Fruit fly (Drosophila melanogaster): ENCODE results near the gene CCDC151.
A peak's percentile ranks its signal among the peaks of the same experiment; 100 is the strongest.

CCDC151 gene

dm6 chr3L:11852924-11853323, 28.3 kb upstream of the CCDC151 start:
- TF ChIP-seq jim (GFP tag; optimal IDR thresholded peaks at IDR 0.05) (no peak), CG9705 (GFP tag; optimal IDR thresholded peaks at IDR 0.05) (no peak), HLH106 (tag; optimal IDR thresholded peaks at IDR 0.05) (no peak), pan (optimal IDR thresholded peaks at IDR 0.05) (no peak), Vsx2 (GFP tag; optimal IDR thresholded peaks at IDR 0.05; ENCODE audit: partially characterized antibody) (no peak), N (GFP tag; optimal IDR thresholded peaks at IDR 0.05) (no peak), Dfd (GFP tag; optimal IDR thresholded peaks at IDR 0.05) (no peak), h (GFP tag; optimal IDR thresholded peaks at IDR 0.05) (no peak), woc (GFP tag; optimal IDR thresholded peaks at IDR 0.05) (no peak), dl (GFP tag; optimal IDR thresholded peaks at IDR 0.05; ENCODE audit: insufficient read depth in 1 of 2, partially characterized antibody in 2 of 2) (no peak), Hr83 (GFP tag; optimal IDR thresholded peaks at IDR 0.05; ENCODE audit: poor library complexity, severe bottlenecking) (no peak), tai (GFP tag; optimal IDR thresholded peaks at IDR 0.05) (no peak), Rel (GFP tag; optimal IDR thresholded peaks at IDR 0.05) (no peak), Rel (tag; optimal IDR thresholded peaks at IDR 0.05) (no peak)

DNA sequence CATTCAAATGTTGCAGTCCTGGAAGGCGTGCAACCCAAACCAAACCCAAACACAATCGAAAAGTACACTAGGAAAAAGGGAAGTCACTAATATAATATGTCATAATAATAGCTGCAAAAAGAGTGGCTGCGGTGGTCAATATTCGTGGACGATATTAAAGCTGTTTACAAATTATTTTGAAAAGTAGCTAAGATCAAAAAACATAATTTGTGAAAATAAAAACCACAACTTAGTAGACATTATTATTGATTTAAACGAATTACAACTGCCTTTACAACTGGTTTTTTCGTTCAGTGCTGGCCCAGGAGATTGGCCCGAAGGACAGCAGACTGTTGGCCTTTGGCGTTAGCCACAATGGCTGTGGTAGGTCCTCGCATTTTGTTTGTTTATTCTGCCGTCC, 22.4 kb upstream of the CCDC151 start:
- TF ChIP-seq brk (GFP tag; optimal IDR thresholded peaks at IDR 0.05), result no peak
- TF ChIP-seq Hr83 (GFP tag; optimal IDR thresholded peaks at IDR 0.05; ENCODE audit: poor library complexity, severe bottlenecking), result no peak
- TF ChIP-seq CG32264 (GFP tag; optimal IDR thresholded peaks at IDR 0.05), result no peak
- no peak for TF ChIP-seq Rel (GFP tag; optimal IDR thresholded peaks at IDR 0.05)
- no peak for TF ChIP-seq Rel (tag; optimal IDR thresholded peaks at IDR 0.05)
- TF ChIP-seq N (GFP tag; optimal IDR thresholded peaks at IDR 0.05), result no peak
- no peak for TF ChIP-seq CrebA (GFP tag; optimal IDR thresholded peaks at IDR 0.05; ENCODE audit: borderline replicate concordance)
- TF ChIP-seq pan (optimal IDR thresholded peaks at IDR 0.05), result no peak
- TF ChIP-seq dl (GFP tag; optimal IDR thresholded peaks at IDR 0.05; ENCODE audit: insufficient read depth in 1 of 2, partially characterized antibody in 2 of 2), result no peak
- no peak for TF ChIP-seq Vsx2 (GFP tag; optimal IDR thresholded peaks at IDR 0.05; ENCODE audit: partially characterized antibody)
- TF ChIP-seq dmrt93B (GFP tag; optimal IDR thresholded peaks at IDR 0.05), result no peak
- no peak for TF ChIP-seq h (GFP tag; optimal IDR thresholded peaks at IDR 0.05)
- TF ChIP-seq OdsH (GFP tag; optimal IDR thresholded peaks at IDR 0.05), result no peak
- TF ChIP-seq Jra (GFP tag; optimal IDR thresholded peaks at IDR 0.05), result no peak
- TF ChIP-seq rgr (GFP tag; optimal IDR thresholded peaks at IDR 0.05), result no peak
- TF ChIP-seq CG9705 (GFP tag; optimal IDR thresholded peaks at IDR 0.05), result no peak
- no peak for TF ChIP-seq fru (GFP tag; optimal IDR thresholded peaks at IDR 0.05)
- TF ChIP-seq GATAd (GFP tag; optimal IDR thresholded peaks at IDR 0.05), result no peak
- no peak for TF ChIP-seq foxo (GFP tag; optimal IDR thresholded peaks at IDR 0.05)
- no peak for TF ChIP-seq dsf (GFP tag; optimal IDR thresholded peaks at IDR 0.05; ENCODE audit: borderline replicate concordance)
- TF ChIP-seq HLH106 (tag; optimal IDR thresholded peaks at IDR 0.05), result no peak

- TF ChIP-seq OdsH (GFP tag; optimal IDR thresholded peaks at IDR 0.05) (no peak), Rel (GFP tag; optimal IDR thresholded peaks at IDR 0.05) (no peak), Rel (tag; optimal IDR thresholded peaks at IDR 0.05) (no peak), lola (GFP tag; optimal IDR thresholded peaks at IDR 0.05) (no peak)
These were observed 18.9 kb upstream of the CCDC151 start for dm6 chr3L:11862266-11862665.

DNA sequence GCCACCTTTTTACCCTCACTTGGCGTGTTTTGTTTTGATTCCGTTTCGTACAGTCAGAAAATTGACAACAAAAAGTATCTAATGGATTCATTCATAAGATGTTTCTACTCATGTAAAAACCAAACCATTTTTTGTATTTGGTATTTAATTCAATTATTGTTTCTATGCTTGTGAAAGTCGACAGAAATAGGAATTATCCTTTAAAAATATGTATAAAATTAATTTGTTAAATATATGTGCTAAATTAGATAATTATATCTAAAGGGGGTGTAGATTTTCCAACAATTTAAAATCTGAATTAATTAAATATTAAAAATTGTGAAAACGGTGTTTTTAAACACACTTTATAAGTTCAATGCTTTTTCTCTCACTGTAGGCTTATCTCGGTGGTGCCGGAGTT, 17.6 kb upstream of the CCDC151 start:
- peak; percentile 9 for TF ChIP-seq HLH106 (tag; optimal IDR thresholded peaks at IDR 0.05)
- no peak for TF ChIP-seq fru (GFP tag; optimal IDR thresholded peaks at IDR 0.05)
- no peak for TF ChIP-seq sv (GFP tag; optimal IDR thresholded peaks at IDR 0.05)
- peak; percentile 0 for TF ChIP-seq Sp1 (GFP tag; optimal IDR thresholded peaks at IDR 0.05)

DNA sequence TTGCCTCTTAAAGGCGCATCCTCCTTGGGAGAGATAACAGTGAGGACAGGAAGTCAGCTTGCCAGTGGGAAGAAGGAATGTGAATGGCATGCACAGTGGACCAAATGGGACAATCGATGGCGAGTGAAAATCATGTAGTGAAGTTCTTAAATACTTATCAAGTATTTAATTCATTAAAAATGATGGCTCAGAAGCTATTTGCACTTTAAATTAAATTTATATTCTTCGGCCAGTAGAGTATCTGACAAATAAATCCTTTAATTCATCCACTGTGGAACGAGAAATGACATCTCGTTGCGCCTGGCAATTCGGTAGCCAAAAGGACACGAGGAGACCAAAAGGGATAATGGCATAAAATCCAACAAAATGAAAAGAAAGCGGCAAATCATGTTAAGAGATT, 11.9 kb upstream of the CCDC151 start:
- no peak for TF ChIP-seq woc (GFP tag; optimal IDR thresholded peaks at IDR 0.05)
- TF ChIP-seq CG9705 (GFP tag; optimal IDR thresholded peaks at IDR 0.05), result no peak
- TF ChIP-seq Dfd (GFP tag; optimal IDR thresholded peaks at IDR 0.05), result no peak
- TF ChIP-seq psq (GFP tag; optimal IDR thresholded peaks at IDR 0.05), result no peak
- TF ChIP-seq HLH106 (tag; optimal IDR thresholded peaks at IDR 0.05), result no peak

DNA sequence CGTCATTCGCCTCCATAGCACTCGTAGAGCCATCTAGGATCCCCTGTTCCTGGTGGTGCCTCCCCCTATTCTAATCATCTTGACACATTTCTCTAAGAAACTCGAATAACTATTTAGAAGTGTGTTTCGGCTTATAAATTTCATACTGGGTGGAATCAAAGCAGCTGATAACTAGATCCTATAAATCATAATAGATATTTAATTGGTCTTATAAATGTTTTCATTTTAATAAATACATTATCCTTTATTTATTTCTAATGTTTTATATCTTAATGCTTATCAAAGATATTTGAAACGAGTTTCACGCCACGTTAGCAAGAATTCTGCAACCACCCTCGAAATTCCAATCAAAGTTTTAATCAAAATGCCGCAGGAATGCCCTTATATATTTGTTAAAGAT, 10.0 kb upstream of the CCDC151 start, which contains the start of gene CG5906:
Gene CG5906, minus strand, starts transcription at position 101 of the 400 bp plus-strand sequence.
- no peak for TF ChIP-seq woc (GFP tag; optimal IDR thresholded peaks at IDR 0.05)
- no peak for TF ChIP-seq psq (GFP tag; optimal IDR thresholded peaks at IDR 0.05)
- no peak for TF ChIP-seq Myc (optimal IDR thresholded peaks at IDR 0.05)
- TF ChIP-seq Hr78 (GFP tag; optimal IDR thresholded peaks at IDR 0.05), result no peak
- TF ChIP-seq sage (GFP tag; optimal IDR thresholded peaks at IDR 0.05), result no peak
- TF ChIP-seq Mio (GFP tag; optimal IDR thresholded peaks at IDR 0.05), result no peak
- no peak for TF ChIP-seq h (GFP tag; optimal IDR thresholded peaks at IDR 0.05)
- no peak for TF ChIP-seq jim (GFP tag; optimal IDR thresholded peaks at IDR 0.05)
- TF ChIP-seq rgr (GFP tag; optimal IDR thresholded peaks at IDR 0.05), result no peak
- TF ChIP-seq GATAd (GFP tag; optimal IDR thresholded peaks at IDR 0.05), result no peak
- TF ChIP-seq CrebA (GFP tag; optimal IDR thresholded peaks at IDR 0.05; ENCODE audit: borderline replicate concordance), result no peak
- no peak for TF ChIP-seq CG9705 (GFP tag; optimal IDR thresholded peaks at IDR 0.05)
- no peak for TF ChIP-seq Sp1 (GFP tag; optimal IDR thresholded peaks at IDR 0.05)
- no peak for TF ChIP-seq foxo (GFP tag; optimal IDR thresholded peaks at IDR 0.05)

Data from whole organism, wandering third instar larva.